Fruit fly (Drosophila melanogaster) whole organism, prepupa: ENCODE measurements around the gene Top3alpha.

Experiments used
- CG10631 ChIP-seq: fragments of 200-800 bp; sonication (Bioruptor generic); optimal IDR thresholded peaks from 2 replicates; lab custom pipeline; 2016; ENCODE audit warnings: missing biosample characterization, missing genetic modification characterization
- CG10669 ChIP-seq: fragments of 200-800 bp; sonication (Bioruptor generic); optimal IDR thresholded peaks from 3 replicates; lab custom pipeline; 2018; ENCODE audit warnings: missing biosample characterization, mild to moderate bottlenecking, missing genetic modification characterization, moderate library complexity
- CG11294 ChIP-seq: fragments of 200-800 bp; sonication (Bioruptor generic); IDR thresholded peaks from 2 replicates; pipeline ENCODE4 v1.3.6; 2022; ENCODE audit warnings: missing biosample characterization, missing genetic modification characterization
- CG11762 ChIP-seq: fragments of 200-800 bp; sonication (Bioruptor generic); optimal IDR thresholded peaks from 3 replicates; lab custom pipeline; 2016; ENCODE audit warnings: missing biosample characterization, missing genetic modification characterization; ENCODE audit not compliant: insufficient read depth
- CG11902 ChIP-seq: fragments of 200-800 bp; sonication (Bioruptor generic); optimal IDR thresholded peaks from 3 replicates; lab custom pipeline; 2016; ENCODE audit warnings: missing biosample characterization, missing genetic modification characterization
- CG1621 ChIP-seq: fragments of 200-800 bp; sonication (Bioruptor generic); optimal IDR thresholded peaks from 3 replicates; lab custom pipeline; 2018; ENCODE audit warnings: missing biosample characterization, mild to moderate bottlenecking, missing genetic modification characterization
- CG16779 ChIP-seq: fragments of 200-800 bp; sonication (Bioruptor generic); optimal IDR thresholded peaks from 3 replicates; lab custom pipeline; 2017; ENCODE audit warnings: missing biosample characterization, mild to moderate bottlenecking, missing genetic modification characterization
- CG3032 ChIP-seq: fragments of 200-800 bp; optimal IDR thresholded peaks from 2 replicates; lab custom pipeline; 2019; ENCODE audit warnings: missing biosample characterization, mild to moderate bottlenecking, missing genetic modification characterization, moderate library complexity
- CG31627 ChIP-seq: fragments of 200-800 bp; sonication (Bioruptor generic); optimal IDR thresholded peaks from 3 replicates; lab custom pipeline; 2016; ENCODE audit warnings: missing biosample characterization, missing genetic modification characterization
- CG32006 ChIP-seq: fragments of 200-800 bp; sonication (Bioruptor generic); optimal IDR thresholded peaks from 3 replicates; lab custom pipeline; 2017; ENCODE audit warnings: missing biosample characterization, mild to moderate bottlenecking, missing genetic modification characterization
- CG34406 ChIP-seq: fragments of 200-800 bp; sonication (Bioruptor generic); optimal IDR thresholded peaks from 3 replicates; lab custom pipeline; 2016; ENCODE audit warnings: missing biosample characterization, missing genetic modification characterization
- CG6163 ChIP-seq: fragments of 200-800 bp; sonication (Bioruptor generic); IDR thresholded peaks from 3 replicates; pipeline ENCODE4 v1.3.6; 2022; ENCODE audit warnings: missing biosample characterization, missing genetic modification characterization
- CG6792 ChIP-seq: fragments of 200-800 bp; sonication (Bioruptor generic); optimal IDR thresholded peaks from 3 replicates; lab custom pipeline; 2016; ENCODE audit warnings: missing biosample characterization, missing genetic modification characterization
- CG6808 ChIP-seq: fragments of 200-800 bp; sonication (Bioruptor generic); optimal IDR thresholded peaks from 3 replicates; lab custom pipeline; 2017; ENCODE audit warnings: missing biosample characterization, missing genetic modification characterization, mild to moderate bottlenecking, moderate library complexity, missing genetic modification reagents
- CG6854 ChIP-seq: fragments of 200-800 bp; sonication (Bioruptor generic); optimal IDR thresholded peaks from 2 replicates; lab custom pipeline; 2017; ENCODE audit warnings: missing biosample characterization, mild to moderate bottlenecking, missing genetic modification characterization
- CG8119 ChIP-seq: fragments of 200-800 bp; sonication (Bioruptor generic); IDR thresholded peaks from 3 replicates; pipeline ENCODE4 v1.3.6; 2022; ENCODE audit warnings: missing biosample characterization, missing genetic modification characterization
- CG8319 ChIP-seq: fragments of 200-800 bp; sonication (Bioruptor generic); optimal IDR thresholded peaks from 3 replicates; lab custom pipeline; 2016; ENCODE audit warnings: missing biosample characterization, missing genetic modification characterization
- CG8632 ChIP-seq: fragments of 200-800 bp; sonication (Bioruptor generic); optimal IDR thresholded peaks from 3 replicates; lab custom pipeline; 2016; ENCODE audit warnings: missing biosample characterization, missing genetic modification characterization
- CG9139 ChIP-seq: fragments of 200-800 bp; sonication (Bioruptor generic); optimal IDR thresholded peaks from 3 replicates; lab custom pipeline; 2017; ENCODE audit warnings: missing biosample characterization, mild to moderate bottlenecking, missing genetic modification characterization
- Eip75B ChIP-seq: fragments of 200-800 bp; sonication (Bioruptor generic); optimal IDR thresholded peaks from 3 replicates; lab custom pipeline; 2016; ENCODE audit warnings: missing biosample characterization, missing genetic modification characterization
- Ets21C ChIP-seq: fragments of 200-800 bp; sonication (Bioruptor generic); optimal IDR thresholded peaks from 3 replicates; lab custom pipeline; 2016; ENCODE audit warnings: missing biosample characterization, missing genetic modification characterization
- Ets96B ChIP-seq: fragments of 200-800 bp; optimal IDR thresholded peaks from 2 replicates; lab custom pipeline; 2019; ENCODE audit warnings: missing biosample characterization, mild to moderate bottlenecking, missing genetic modification characterization, moderate library complexity
- Gug ChIP-seq: fragments of 200-800 bp; sonication (Bioruptor generic); IDR thresholded peaks from 2 replicates; pipeline ENCODE4 v1.3.6; 2022; ENCODE audit warnings: missing biosample characterization, missing genetic modification characterization
- Hr38 ChIP-seq: sonication (Bioruptor generic); optimal IDR thresholded peaks from 2 replicates; lab custom pipeline; 2016; ENCODE audit warnings: missing biosample characterization, missing genetic modification characterization
- Hr39 ChIP-seq: fragments of 200-800 bp; sonication (Bioruptor generic); optimal IDR thresholded peaks from 2 replicates; lab custom pipeline; 2016; ENCODE audit warnings: missing biosample characterization, missing genetic modification characterization
- Hr4 ChIP-seq: fragments of 200-800 bp; sonication (Bioruptor generic); optimal IDR thresholded peaks from 3 replicates; lab custom pipeline; 2016; ENCODE audit warnings: missing biosample characterization, missing genetic modification characterization
- Lpt ChIP-seq: fragments of 200-800 bp; sonication (Bioruptor generic); optimal IDR thresholded peaks from 3 replicates; lab custom pipeline; 2016; ENCODE audit warnings: missing biosample characterization, missing genetic modification characterization
- Met ChIP-seq: fragments of 200-800 bp; sonication (Bioruptor generic); optimal IDR thresholded peaks from 3 replicates; lab custom pipeline; 2016; ENCODE audit warnings: missing biosample characterization, missing genetic modification characterization
- Smox ChIP-seq: fragments of 200-800 bp; sonication (Bioruptor generic); optimal IDR thresholded peaks from 3 replicates; lab custom pipeline; 2016; ENCODE audit warnings: missing biosample characterization, missing genetic modification characterization
- Sox102F ChIP-seq: fragments of 200-800 bp; sonication (Bioruptor generic); optimal IDR thresholded peaks from 2 replicates; lab custom pipeline; 2016; ENCODE audit warnings: missing biosample characterization, mild to moderate bottlenecking, missing genetic modification characterization
- Sox14 ChIP-seq: fragments of 200-800 bp; sonication (Bioruptor generic); optimal IDR thresholded peaks from 3 replicates; lab custom pipeline; 2016; ENCODE audit warnings: missing biosample characterization, missing genetic modification characterization
- Sox15 ChIP-seq: fragments of 200-800 bp; sonication (Bioruptor generic); optimal IDR thresholded peaks from 3 replicates; lab custom pipeline; 2016; ENCODE audit warnings: missing biosample characterization, missing genetic modification characterization
- achi ChIP-seq: fragments of 200-800 bp; sonication (Bioruptor generic); optimal IDR thresholded peaks from 3 replicates; lab custom pipeline; 2016; ENCODE audit warnings: missing biosample characterization, missing genetic modification characterization
- acj6 ChIP-seq: fragments of 200-800 bp; sonication (Bioruptor generic); optimal IDR thresholded peaks from 3 replicates; lab custom pipeline; 2016; ENCODE audit warnings: missing biosample characterization, missing genetic modification characterization
- dac ChIP-seq: fragments of 200-800 bp; sonication (Bioruptor generic); optimal IDR thresholded peaks from 2 replicates; lab custom pipeline; 2017; ENCODE audit warnings: missing biosample characterization, mild to moderate bottlenecking, missing genetic modification characterization
- dsx ChIP-seq: fragments of 200-800 bp; optimal IDR thresholded peaks from 3 replicates; lab custom pipeline; 2019; ENCODE audit warnings: missing biosample characterization, mild to moderate bottlenecking, missing genetic modification characterization, moderate library complexity; ENCODE audit not compliant: poor library complexity, severe bottlenecking
- eg ChIP-seq: fragments of 200-800 bp; sonication (Bioruptor generic); IDR thresholded peaks from 3 replicates; pipeline ENCODE4 v1.3.6; 2022; ENCODE audit warnings: missing biosample characterization, missing genetic modification characterization
- fd59A ChIP-seq: fragments of 200-800 bp; sonication (Bioruptor generic); optimal IDR thresholded peaks from 2 replicates; lab custom pipeline; 2017; ENCODE audit warnings: missing biosample characterization, mild to moderate bottlenecking, missing genetic modification characterization, missing genetic modification reagents
- fd85E ChIP-seq: fragments of 200-800 bp; sonication (Bioruptor generic); optimal IDR thresholded peaks from 3 replicates; lab custom pipeline; 2016; ENCODE audit warnings: missing biosample characterization, missing genetic modification characterization
- fkh ChIP-seq: fragments of 200-800 bp; sonication (Bioruptor generic); optimal IDR thresholded peaks from 3 replicates; lab custom pipeline; 2017; ENCODE audit warnings: missing biosample characterization, mild to moderate bottlenecking, missing genetic modification characterization, moderate library complexity
- lz ChIP-seq: fragments of 200-800 bp; sonication (Bioruptor generic); optimal IDR thresholded peaks from 3 replicates; lab custom pipeline; 2016; ENCODE audit warnings: missing biosample characterization, missing genetic modification characterization
- net ChIP-seq: fragments of 200-800 bp; sonication (Bioruptor generic); optimal IDR thresholded peaks from 3 replicates; lab custom pipeline; 2016; ENCODE audit warnings: missing biosample characterization, missing genetic modification characterization
- salr ChIP-seq, 2 experiments: fragments of 200-800 bp; sonication (Bioruptor generic); optimal IDR thresholded peaks; 3 replicates each; lab custom pipeline; 2016 to 2018; ENCODE audit warnings: missing biosample characterization in 2 of 2, missing genetic modification characterization in 2 of 2, mild to moderate bottlenecking in 1 of 2
- spab ChIP-seq: fragments of 200-800 bp; sonication (Bioruptor generic); optimal IDR thresholded peaks from 2 replicates; lab custom pipeline; 2017; ENCODE audit warnings: missing biosample characterization, mild to moderate bottlenecking, missing genetic modification characterization, missing genetic modification reagents
- ss ChIP-seq, 2 experiments: fragments of 200-800 bp; sonication (Bioruptor generic); optimal IDR thresholded peaks; 2 replicates in 1 of 2; 3 replicates in 1 of 2; lab custom pipeline; 2017 to 2018; ENCODE audit warnings: mild to moderate bottlenecking in 2 of 2, missing biosample characterization in 2 of 2, missing genetic modification characterization in 2 of 2, moderate library complexity in 1 of 2
- svp ChIP-seq: fragments of 200-800 bp; sonication (Bioruptor generic); peaks from one replicate; lab custom pipeline; 2016; ENCODE audit warnings: missing biosample characterization, missing genetic modification characterization
- topi ChIP-seq: fragments of 200-800 bp; sonication (Bioruptor generic); optimal IDR thresholded peaks from 3 replicates; lab custom pipeline; 2016; ENCODE audit warnings: missing biosample characterization, missing genetic modification characterization
- vri ChIP-seq: fragments of 200-800 bp; sonication (Bioruptor generic); optimal IDR thresholded peaks from 3 replicates; lab custom pipeline; 2016; ENCODE audit warnings: missing biosample characterization, mild to moderate bottlenecking, missing genetic modification characterization

Top3alpha gene

dm6 chr2L:19453381-19453780 lies 44.6 kb upstream of the Top3alpha start, which contains the start of gene Top2 (continued):
- TF ChIP-seq CG31627 (GFP tag; lab: Kevin White, UChicago), result peak; percentile 30
- no peak for TF ChIP-seq Met (GFP tag; lab: Kevin White, UChicago)
- TF ChIP-seq Smox, result peak; percentile 17
- no peak for TF ChIP-seq acj6 (GFP tag; lab: Kevin White, UChicago)
- TF ChIP-seq spab (GFP tag; lab: Kevin White, UChicago), result no peak
- TF ChIP-seq CG11902, result no peak
- TF ChIP-seq Gug (GFP tag; lab: Robert Waterston, UW), result no peak

dm6 chr2L:19454070-19454751 lies 43.8 kb upstream of the Top3alpha start, which contains the start of gene CG10026:
Gene CG10026, plus strand, starts transcription at chr2L:19454256.
- peak in 1 of 2 experiments; percentile 42 for TF ChIP-seq salr (GFP tag; optimal IDR thresholded peaks at IDR 0.05; lab: Kevin White, UChicago)
- TF ChIP-seq Sox15 (GFP tag; lab: Kevin White, UChicago), result no peak
- TF ChIP-seq dac (GFP tag; lab: Kevin White, UChicago), result no peak
- no peak for TF ChIP-seq CG11294 (GFP tag; lab: Robert Waterston, UW)
- TF ChIP-seq CG6792 (GFP tag; lab: Kevin White, UChicago), result no peak
- TF ChIP-seq acj6 (GFP tag; lab: Kevin White, UChicago), result peak; percentile 64
- TF ChIP-seq CG1621 (tag; lab: Kevin White, UChicago), result no peak
- peak; percentile 48 for TF ChIP-seq CG32006 (GFP tag; lab: Kevin White, UChicago)
- TF ChIP-seq svp (GFP tag; lab: Kevin White, UChicago), result peak; percentile 57
- peak; percentile 72 for TF ChIP-seq achi (GFP tag; lab: Kevin White, UChicago)
- TF ChIP-seq Ets21C (GFP tag; lab: Kevin White, UChicago), result peak; percentile 32
- peak; percentile 40 for TF ChIP-seq Hr4 (GFP tag; lab: Kevin White, UChicago)
- TF ChIP-seq CG34406, result peak; percentile 44
- TF ChIP-seq Smox, result peak; percentile 57
- TF ChIP-seq eg (GFP tag; lab: Robert Waterston, UW), result no peak
- no peak for TF ChIP-seq dsx
- peak; percentile 17 for TF ChIP-seq topi (GFP tag; lab: Kevin White, UChicago)
- TF ChIP-seq Met (GFP tag; lab: Kevin White, UChicago), result peak; percentile 30
- TF ChIP-seq vri (GFP tag; lab: Kevin White, UChicago), result peak; percentile 44
- TF ChIP-seq CG11762, result peak; percentile 4
- TF ChIP-seq CG10631 (GFP tag; lab: Kevin White, UChicago), result peak; percentile 44
- peak; percentile 35 for TF ChIP-seq net (GFP tag; lab: Kevin White, UChicago)
- peak; percentile 58 for TF ChIP-seq lz (GFP tag; lab: Kevin White, UChicago)
- peak; percentile 67 for TF ChIP-seq CG3032 (tag; lab: Kevin White, UChicago)
- TF ChIP-seq fd59A (GFP tag; lab: Kevin White, UChicago), result peak; percentile 61
- peak; percentile 35 for TF ChIP-seq CG31627 (GFP tag; lab: Kevin White, UChicago)
- no peak for TF ChIP-seq Hr38 (GFP tag; lab: Kevin White, UChicago)
- no peak for TF ChIP-seq fkh (GFP tag; lab: Kevin White, UChicago)
- TF ChIP-seq CG16779, result peak; percentile 39
- TF ChIP-seq CG8632, result peak; percentile 45
- peak; percentile 61 for TF ChIP-seq Ets96B (tag; lab: Kevin White, UChicago)
- TF ChIP-seq Eip75B, result peak; percentile 23
- peak; percentile 25 to 64 for TF ChIP-seq ss (GFP tag; optimal IDR thresholded peaks at IDR 0.05; lab: Kevin White, UChicago)
- peak; percentile 13 for TF ChIP-seq CG9139 (GFP tag; lab: Kevin White, UChicago)
- TF ChIP-seq CG6808, result peak; percentile 74
- no peak for TF ChIP-seq CG11902
- TF ChIP-seq CG10669, result peak; percentile 63
- TF ChIP-seq Sox102F (GFP tag; lab: Kevin White, UChicago), result peak; percentile 52
- TF ChIP-seq CG8119 (GFP tag; lab: Robert Waterston, UW), result peak; percentile 45; the same call in 2 of the 3 replicates
- TF ChIP-seq Lpt (GFP tag; lab: Kevin White, UChicago), result no peak
- TF ChIP-seq Hr39 (GFP tag; lab: Kevin White, UChicago), result peak; percentile 27
- no peak for TF ChIP-seq CG8319 (GFP tag; lab: Kevin White, UChicago)
- peak; percentile 60 for TF ChIP-seq Sox14 (GFP tag; lab: Kevin White, UChicago)
- TF ChIP-seq fd85E (GFP tag; lab: Kevin White, UChicago), result no peak
- no peak for TF ChIP-seq CG6854
- no peak for TF ChIP-seq CG6163
